Worm (Caenorhabditis elegans): ENCODE results near the gene cri-2.
A peak's percentile ranks its signal among the peaks of the same experiment; 100 is the strongest.

Gene cri-2

DNA sequence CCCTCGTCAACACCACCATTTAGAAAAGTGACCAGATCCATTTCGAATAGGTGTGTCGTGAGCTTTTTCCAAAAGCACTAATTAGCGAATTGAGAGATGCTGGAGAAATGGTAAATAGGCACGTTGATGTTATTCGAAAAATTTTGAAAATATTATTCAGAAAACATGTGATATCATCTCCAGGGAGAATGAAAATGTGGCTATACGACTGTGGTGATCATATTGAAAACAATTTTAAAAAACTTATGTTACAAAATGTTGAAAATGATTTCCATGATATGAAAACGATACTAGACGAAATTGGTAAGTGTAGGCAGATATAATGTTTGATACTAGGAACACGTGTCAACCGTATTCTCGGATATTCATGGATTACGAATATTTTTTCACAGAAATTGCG, 25.2 kb downstream of the cri-2 start, which contains the start of gene K07C11.10:
Gene K07C11.10 (minus strand): TSS at position 101 of the 400 bp plus-strand sequence.
- no peak for TF ChIP-seq nhr-232 (tag; optimal IDR thresholded peaks at IDR 0.05)
- no peak for TF ChIP-seq syd-9 (tag; optimal IDR thresholded peaks at IDR 0.05)
- no peak for TF ChIP-seq madf-2 (tag; optimal IDR thresholded peaks at IDR 0.05)
- TF ChIP-seq hlh-13 (GFP tag; optimal IDR thresholded peaks at IDR 0.05), result no peak
- TF ChIP-seq ceh-19 (GFP tag; optimal IDR thresholded peaks at IDR 0.05), result no peak
- no peak for TF ChIP-seq hlh-8 (tag; optimal IDR thresholded peaks at IDR 0.05)
- TF ChIP-seq nfya-1 (tag; optimal IDR thresholded peaks at IDR 0.05), result no peak

DNA sequence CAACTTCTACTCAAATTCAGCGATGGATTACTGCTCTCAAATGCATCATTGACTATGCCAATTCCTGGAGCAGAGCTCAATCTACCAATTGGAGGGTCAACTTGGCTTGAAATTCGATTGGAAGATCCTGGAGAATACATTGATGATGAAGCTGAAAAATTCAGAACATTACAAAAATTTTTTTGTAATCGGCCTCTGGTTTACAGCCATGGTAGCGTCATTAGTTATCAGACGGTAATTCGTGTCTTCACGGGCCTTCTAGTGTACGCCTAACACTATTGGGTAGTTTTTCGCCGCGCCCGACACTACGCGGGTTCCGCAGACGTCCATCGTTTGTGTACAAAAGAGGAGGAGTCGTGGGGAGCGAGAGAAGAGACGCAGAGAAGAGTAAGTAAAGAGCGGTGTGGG, 27.1 kb downstream of the cri-2 start:
- no peak for TF ChIP-seq eyg-1 (tag; optimal IDR thresholded peaks at IDR 0.05)
- peak; percentile 49 for TF ChIP-seq nfya-1 (tag; optimal IDR thresholded peaks at IDR 0.05)
- no peak for TF ChIP-seq sdc-2 (tag; optimal IDR thresholded peaks at IDR 0.05)
- TF ChIP-seq ama-1 (optimal IDR thresholded peaks at IDR 0.05), result peak; percentile 82
- no peak for TF ChIP-seq ets-4 (tag; optimal IDR thresholded peaks at IDR 0.05)
- no peak for TF ChIP-seq hlh-6 (tag; optimal IDR thresholded peaks at IDR 0.05)
- TF ChIP-seq ceh-22 (tag; optimal IDR thresholded peaks at IDR 0.05), result no peak
- TF ChIP-seq ceh-18 (tag; optimal IDR thresholded peaks at IDR 0.05), result peak; percentile 10
- peak; percentile 15 for TF ChIP-seq syd-9 (tag; optimal IDR thresholded peaks at IDR 0.05)
- TF ChIP-seq ref-2 (tag; optimal IDR thresholded peaks at IDR 0.05), result peak; percentile 17
- TF ChIP-seq elt-2 (tag; optimal IDR thresholded peaks at IDR 0.05), result no peak
- TF ChIP-seq nhr-232 (tag; optimal IDR thresholded peaks at IDR 0.05), result no peak
- TF ChIP-seq ceh-31 (tag; optimal IDR thresholded peaks at IDR 0.05), result peak; percentile 27
- TF ChIP-seq ceh-2 (tag; optimal IDR thresholded peaks at IDR 0.05), result peak; percentile 7
- peak; percentile 17 for TF ChIP-seq tbx-2 (tag; optimal IDR thresholded peaks at IDR 0.05)
- TF ChIP-seq nhr-11 (tag; optimal IDR thresholded peaks at IDR 0.05), result no peak
- peak; percentile 33 for TF ChIP-seq rnt-1 (tag; optimal IDR thresholded peaks at IDR 0.05)
- peak; percentile 12 for TF ChIP-seq ceh-30 (tag; optimal IDR thresholded peaks at IDR 0.05)
- peak; percentile 26 for TF ChIP-seq C08G9.2 (tag; optimal IDR thresholded peaks at IDR 0.05)

DNA sequence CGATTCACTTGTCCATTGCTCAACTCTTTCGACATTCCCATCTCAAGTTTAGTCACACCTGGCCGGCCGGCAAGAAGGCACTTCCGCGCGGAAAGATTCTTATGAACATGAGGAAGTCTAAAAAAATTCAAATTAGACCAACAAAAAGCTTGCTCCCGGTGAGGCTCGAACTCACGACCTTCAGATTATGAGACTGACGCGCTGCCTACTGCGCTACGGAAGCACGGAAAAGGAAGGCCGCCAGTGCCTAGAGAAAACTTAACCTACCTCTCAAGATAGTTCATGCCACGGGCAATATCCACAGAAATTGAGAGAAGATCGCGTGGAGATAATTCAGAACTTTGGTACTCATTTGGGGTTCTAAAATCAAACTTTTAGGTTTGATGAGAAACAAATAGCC, 28.4 kb downstream of the cri-2 start:
- TF ChIP-seq elt-2 (tag; optimal IDR thresholded peaks at IDR 0.05), result no peak
- TF ChIP-seq sdc-2 (tag; optimal IDR thresholded peaks at IDR 0.05), result no peak
- no peak for TF ChIP-seq gmeb-2 (tag; optimal IDR thresholded peaks at IDR 0.05)
- TF ChIP-seq rnt-1 (tag; optimal IDR thresholded peaks at IDR 0.05), result no peak
- no peak for TF ChIP-seq fkh-10 (GFP tag; optimal IDR thresholded peaks at IDR 0.05)
- TF ChIP-seq ttx-3 (tag; optimal IDR thresholded peaks at IDR 0.05), result no peak
- TF ChIP-seq ama-1 (optimal IDR thresholded peaks at IDR 0.05), result no peak
- peak; percentile 20 for TF ChIP-seq hlh-6 (tag; optimal IDR thresholded peaks at IDR 0.05)
- TF ChIP-seq che-1 (tag; optimal IDR thresholded peaks at IDR 0.05), result peak; percentile 23
- peak; percentile 23 for TF ChIP-seq C08G9.2 (tag; optimal IDR thresholded peaks at IDR 0.05)
- no peak for TF ChIP-seq ceh-45 (GFP tag; IDR thresholded peaks at IDR 0.05)
- no peak for TF ChIP-seq sox-2 (GFP tag; IDR thresholded peaks at IDR 0.05)
- TF ChIP-seq syd-9 (tag; optimal IDR thresholded peaks at IDR 0.05), result no peak
- TF ChIP-seq sox-4 (tag; optimal IDR thresholded peaks at IDR 0.05), result no peak
- no peak for TF ChIP-seq ceh-34 (tag; optimal IDR thresholded peaks at IDR 0.05)
- TF ChIP-seq dve-1 (tag; optimal IDR thresholded peaks at IDR 0.05), result no peak
- no peak for TF ChIP-seq ztf-16 (tag; optimal IDR thresholded peaks at IDR 0.05)
- TF ChIP-seq ets-4 (tag; optimal IDR thresholded peaks at IDR 0.05), result no peak
- TF ChIP-seq ceh-18 (tag; optimal IDR thresholded peaks at IDR 0.05), result no peak
- no peak for TF ChIP-seq Y22D7AL.16 (tag; optimal IDR thresholded peaks at IDR 0.05)

DNA sequence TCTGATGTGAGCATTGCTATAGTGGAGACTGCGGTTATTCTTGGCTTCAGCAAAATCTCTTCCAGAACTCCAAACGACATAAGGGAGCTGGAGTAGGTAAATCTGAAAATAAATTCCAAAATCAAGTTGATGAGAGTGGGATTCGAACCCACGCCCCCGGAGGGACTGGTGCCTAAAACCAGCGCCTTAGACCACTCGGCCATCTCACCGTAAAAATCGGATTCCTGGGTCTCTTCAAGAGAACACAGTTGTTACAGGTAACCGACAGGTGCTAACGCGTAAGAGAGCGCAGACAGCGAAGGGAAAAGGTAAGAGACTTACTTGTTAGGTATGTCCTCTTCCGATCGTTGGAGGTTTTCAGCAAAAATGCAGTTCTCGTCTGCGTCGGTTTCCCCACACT, 33.7 kb downstream of the cri-2 start:
- TF ChIP-seq hlh-30 (tag; optimal IDR thresholded peaks at IDR 0.05; ENCODE audit: insufficient read depth), result peak; percentile 1
- no peak for TF ChIP-seq ceh-30 (tag; optimal IDR thresholded peaks at IDR 0.05)
- TF ChIP-seq ztf-16 (tag; optimal IDR thresholded peaks at IDR 0.05), result no peak
- peak; percentile 52 for TF ChIP-seq ref-2 (tag; optimal IDR thresholded peaks at IDR 0.05)
- no peak for TF ChIP-seq tbx-7 (tag; optimal IDR thresholded peaks at IDR 0.05)
- peak; percentile 16 for TF ChIP-seq ceh-6 (GFP tag; optimal IDR thresholded peaks at IDR 0.05)
- TF ChIP-seq nhr-232 (tag; optimal IDR thresholded peaks at IDR 0.05), result peak; percentile 46
- peak; percentile 3 for TF ChIP-seq sdc-2 (tag; optimal IDR thresholded peaks at IDR 0.05)
- no peak for TF ChIP-seq nfya-1 (tag; optimal IDR thresholded peaks at IDR 0.05)
- TF ChIP-seq che-1 (tag; optimal IDR thresholded peaks at IDR 0.05), result no peak
- TF ChIP-seq ahr-1 (tag; optimal IDR thresholded peaks at IDR 0.05), result no peak
